Worm (Caenorhabditis elegans): Measurements from ENCODE around the gene cutl-18.
A peak's percentile ranks its signal among the peaks of the same experiment; 100 is the strongest.

Gene cutl-18

ce11 chrV:11329100-11329499 is 12.4 kb upstream of the cutl-18 start, which contains the start of gene F47G9.6:
TSS of gene F47G9.6 (plus strand) at chrV:11329400.
- no peak for TF ChIP-seq sox-4 (tag; optimal IDR thresholded peaks at IDR 0.05)
- TF ChIP-seq unc-62 (GFP tag; optimal IDR thresholded peaks at IDR 0.05): no peak
- no peak for TF ChIP-seq mdl-1 (tag; optimal IDR thresholded peaks at IDR 0.05)
- no peak for TF ChIP-seq unc-130 (tag; optimal IDR thresholded peaks at IDR 0.05)
- no peak for TF ChIP-seq irx-1 (tag; optimal IDR thresholded peaks at IDR 0.05)
- TF ChIP-seq C16A3.4 (tag; optimal IDR thresholded peaks at IDR 0.05): no peak
- TF ChIP-seq elt-2 (tag; optimal IDR thresholded peaks at IDR 0.05): no peak
- no peak for TF ChIP-seq skn-1 (tag; optimal IDR thresholded peaks at IDR 0.05)
- TF ChIP-seq hlh-17 (GFP tag; optimal IDR thresholded peaks at IDR 0.05; ENCODE audit: borderline replicate concordance): no peak
- TF ChIP-seq elt-3 (tag; optimal IDR thresholded peaks at IDR 0.05): no peak
- TF ChIP-seq efl-1 (optimal IDR thresholded peaks at IDR 0.05): no peak
- TF ChIP-seq efl-1 (GFP tag; optimal IDR thresholded peaks at IDR 0.05 in 1 of 2): no peak
- TF ChIP-seq hlh-4 (tag; optimal IDR thresholded peaks at IDR 0.05): no peak
- no peak for TF ChIP-seq blmp-1 (tag; optimal IDR thresholded peaks at IDR 0.05)
- no peak for TF ChIP-seq zip-4 (GFP tag; optimal IDR thresholded peaks at IDR 0.05)
- no peak for TF ChIP-seq ceh-63 (GFP tag; optimal IDR thresholded peaks at IDR 0.05)
- no peak for TF ChIP-seq dpl-1 (GFP tag; optimal IDR thresholded peaks at IDR 0.05)
- TF ChIP-seq nhr-77 (tag; optimal IDR thresholded peaks at IDR 0.05): no peak
- no peak for TF ChIP-seq lir-3 (tag; optimal IDR thresholded peaks at IDR 0.05; ENCODE audit: poor library complexity)
- TF ChIP-seq lin-14 (GFP tag; optimal IDR thresholded peaks at IDR 0.05): no peak
- TF ChIP-seq lin-13 (GFP tag; optimal IDR thresholded peaks at IDR 0.05): no peak

ce11 chrV:11326914-11327367 is 10.2 kb upstream of the cutl-18 start, which contains the start of gene tmed-10:
TSS of gene tmed-10 (minus strand) at chrV:11326964.
- TF ChIP-seq rnt-1 (tag; optimal IDR thresholded peaks at IDR 0.05) (peak; percentile 62), lin-15B (tag; optimal IDR thresholded peaks at IDR 0.05) (peak; percentile 49), F16B12.6 (tag; optimal IDR thresholded peaks at IDR 0.05) (peak; percentile 92), C16A3.4 (tag; optimal IDR thresholded peaks at IDR 0.05) (peak; percentile 28), fkh-10 (GFP tag; optimal IDR thresholded peaks at IDR 0.05) (peak; percentile 27), alr-1 (tag; optimal IDR thresholded peaks at IDR 0.05; ENCODE audit: borderline replicate concordance) (no peak), tbx-2 (tag; optimal IDR thresholded peaks at IDR 0.05) (peak; percentile 54), snu-23 (GFP tag; optimal IDR thresholded peaks at IDR 0.05) (peak; percentile 84), nhr-77 (tag; optimal IDR thresholded peaks at IDR 0.05) (peak; percentile 44), lin-14 (GFP tag; optimal IDR thresholded peaks at IDR 0.05) (peak; percentile 83), sox-4 (tag; optimal IDR thresholded peaks at IDR 0.05) (no peak), snpc-4 (tag; optimal IDR thresholded peaks at IDR 0.05) (peak; percentile 23), hpl-2 (GFP tag; optimal IDR thresholded peaks at IDR 0.05) (no peak), unc-130 (tag; optimal IDR thresholded peaks at IDR 0.05) (peak; percentile 93), ama-1 (optimal IDR thresholded peaks at IDR 0.05) (no peak), lin-35 (GFP tag; optimal IDR thresholded peaks at IDR 0.05) (peak; percentile 58 to 67), skn-1 (tag; optimal IDR thresholded peaks at IDR 0.05) (peak; percentile 48), nhr-90 (tag; optimal IDR thresholded peaks at IDR 0.05; ENCODE audit: poor library complexity) (peak; percentile 54), jun-1 (tag; optimal IDR thresholded peaks at IDR 0.05) (peak; percentile 13), fkh-8 (tag; optimal IDR thresholded peaks at IDR 0.05) (peak; percentile 53), lsy-2 (tag; optimal IDR thresholded peaks at IDR 0.05) (peak; percentile 87 to 96), nhr-20 (tag; optimal IDR thresholded peaks at IDR 0.05) (peak; percentile 80), elt-3 (tag; optimal IDR thresholded peaks at IDR 0.05) (peak in 1 of 6 experiments; percentile 27), nhr-19 (GFP tag; conservative IDR thresholded peaks at IDR 0.05) (peak; percentile 80), unc-86 (tag; optimal IDR thresholded peaks at IDR 0.05) (peak; percentile 3), dpl-1 (GFP tag; optimal IDR thresholded peaks at IDR 0.05) (peak; percentile 44 to 64 (median 59)), blmp-1 (tag; optimal IDR thresholded peaks at IDR 0.05) (peak; percentile 52), ztf-11 (tag; optimal IDR thresholded peaks at IDR 0.05) (peak in 1 of 2 experiments; percentile 0), ceh-82 (tag; optimal IDR thresholded peaks at IDR 0.05) (peak; percentile 85 to 87 (median 87)), isw-1 (GFP tag; IDR thresholded peaks at IDR 0.05) (peak; percentile 68), ceh-63 (GFP tag; optimal IDR thresholded peaks at IDR 0.05) (no peak), nhr-71 (tag; optimal IDR thresholded peaks at IDR 0.05) (peak; percentile 78), mep-1 (tag; optimal IDR thresholded peaks at IDR 0.05) (peak; percentile 83), mab-9 (GFP tag; IDR thresholded peaks at IDR 0.05) (peak; percentile 37; the same call in 1 of the 2 replicates), xbp-1 (tag; optimal IDR thresholded peaks at IDR 0.05) (peak; percentile 95), pag-3 (tag; optimal IDR thresholded peaks at IDR 0.05; ENCODE audit: borderline replicate concordance, insufficient read depth) (no peak), elt-2 (tag; optimal IDR thresholded peaks at IDR 0.05) (peak; percentile 16), ceh-8 (GFP tag; optimal IDR thresholded peaks at IDR 0.05) (no peak), swsn-7 (tag; optimal IDR thresholded peaks at IDR 0.05) (peak; percentile 70)
